Fruit fly (Drosophila melanogaster) whole organism, embryonic: ENCODE data around the gene CG12589.

Experiments
- CG10366 ChIP-seq: fragments of 200-800 bp; sonication (Bioruptor generic); IDR thresholded peaks from 2 replicates; pipeline ENCODE4 v1.3.6; 2022; ENCODE audit warnings: missing biosample characterization, missing genetic modification characterization
- CG12942 ChIP-seq: fragments of 200-800 bp; sonication (Bioruptor generic); optimal IDR thresholded peaks from 3 replicates; lab custom pipeline; 2016; ENCODE audit warnings: missing biosample characterization, missing genetic modification characterization
- CG13296 ChIP-seq: fragments of 200-800 bp; sonication (Bioruptor generic); optimal IDR thresholded peaks from 3 replicates; lab custom pipeline; 2018; ENCODE audit warnings: missing biosample characterization, mild to moderate bottlenecking, missing genetic modification characterization
- CG13624 ChIP-seq: fragments of 200-800 bp; sonication (Bioruptor generic); optimal IDR thresholded peaks from 2 replicates; lab custom pipeline; 2016; ENCODE audit warnings: missing biosample characterization, missing genetic modification characterization
- CG17568 ChIP-seq: fragments of 200-800 bp; sonication (Bioruptor generic); optimal IDR thresholded peaks from 2 replicates; lab custom pipeline; 2018; ENCODE audit warnings: missing biosample characterization, mild to moderate bottlenecking, missing genetic modification characterization, moderate library complexity
- CG17802 ChIP-seq: fragments of 200-800 bp; sonication (Bioruptor generic); optimal IDR thresholded peaks from 2 replicates; lab custom pipeline; 2018; ENCODE audit warnings: missing biosample characterization, mild to moderate bottlenecking, missing genetic modification characterization, moderate library complexity
- CG17829 ChIP-seq: fragments of 200-800 bp; optimal IDR thresholded peaks from 2 replicates; lab custom pipeline; 2019; ENCODE audit warnings: missing biosample characterization, mild to moderate bottlenecking, missing genetic modification characterization, moderate library complexity
- CG17912 ChIP-seq: fragments of 200-800 bp; sonication (Bioruptor generic); optimal IDR thresholded peaks from 2 replicates; lab custom pipeline; 2018; ENCODE audit warnings: missing biosample characterization, mild to moderate bottlenecking, missing genetic modification characterization
- CG2116 ChIP-seq: fragments of 200-800 bp; sonication (Bioruptor generic); optimal IDR thresholded peaks from 3 replicates; lab custom pipeline; 2018; ENCODE audit warnings: missing biosample characterization, mild to moderate bottlenecking, missing genetic modification characterization
- CG30403 ChIP-seq: fragments of 200-800 bp; sonication (Bioruptor generic); optimal IDR thresholded peaks from 3 replicates; lab custom pipeline; 2016; ENCODE audit warnings: missing biosample characterization, missing genetic modification characterization
- CG33557 ChIP-seq: fragments of 200-800 bp; sonication (Bioruptor generic); optimal IDR thresholded peaks from 2 replicates; lab custom pipeline; 2019; ENCODE audit warnings: missing biosample characterization, mild to moderate bottlenecking, missing genetic modification characterization, moderate library complexity
- CG4328 ChIP-seq: fragments of 200-800 bp; sonication (Bioruptor generic); optimal IDR thresholded peaks from 3 replicates; lab custom pipeline; 2017; ENCODE audit warnings: missing biosample characterization, missing genetic modification reagents, missing genetic modification characterization
- CG6175 ChIP-seq: fragments of 200-800 bp; sonication (Bioruptor generic); IDR thresholded peaks from 3 replicates; pipeline ENCODE4 v1.3.6; 2022; ENCODE audit warnings: missing biosample characterization, missing genetic modification characterization
- CG7745 ChIP-seq: fragments of 200-800 bp; sonication (Bioruptor generic); optimal IDR thresholded peaks from 2 replicates; lab custom pipeline; 2018; ENCODE audit warnings: missing biosample characterization, mild to moderate bottlenecking, missing genetic modification characterization, moderate library complexity
- CG7839 ChIP-seq: fragments of 200-800 bp; sonication (Bioruptor generic); optimal IDR thresholded peaks from 3 replicates; lab custom pipeline; 2018; ENCODE audit warnings: missing biosample characterization, mild to moderate bottlenecking, missing genetic modification characterization, moderate library complexity
- CG9437 ChIP-seq: fragments of 200-800 bp; sonication (Bioruptor generic); optimal IDR thresholded peaks from 2 replicates; lab custom pipeline; 2018; ENCODE audit warnings: missing biosample characterization, mild to moderate bottlenecking, missing genetic modification characterization
- D19A ChIP-seq: fragments of 200-800 bp; optimal IDR thresholded peaks from 3 replicates; lab custom pipeline; 2019; ENCODE audit warnings: missing biosample characterization, mild to moderate bottlenecking, missing genetic modification characterization, moderate library complexity
- D19B ChIP-seq: fragments of 200-800 bp; sonication (Bioruptor generic); optimal IDR thresholded peaks from 2 replicates; lab custom pipeline; 2017; ENCODE audit warnings: missing biosample characterization, mild to moderate bottlenecking, missing genetic modification characterization
- Deaf1 ChIP-seq: fragments of 200-800 bp; optimal IDR thresholded peaks from 3 replicates; lab custom pipeline; 2019; ENCODE audit warnings: missing biosample characterization, mild to moderate bottlenecking, missing genetic modification characterization, moderate library complexity
- Eip74EF ChIP-seq, 2 experiments: fragments of 200-800 bp in 1 of 2; fragments of >200 bp in 1 of 2; sonication (Bioruptor generic) in 1 of 2; optimal IDR thresholded peaks; 2 replicates each; lab custom pipeline; 2017 to 2019; ENCODE audit warnings: missing biosample characterization in 2 of 2, missing genetic modification characterization in 2 of 2, mild to moderate bottlenecking in 1 of 2, moderate library complexity in 1 of 2
- Fer2 ChIP-seq: fragments of 200-800 bp; sonication (Bioruptor generic); optimal IDR thresholded peaks from 2 replicates; lab custom pipeline; 2018; ENCODE audit warnings: missing biosample characterization, mild to moderate bottlenecking, missing genetic modification characterization, moderate library complexity
- Fer3 ChIP-seq: fragments of 200-800 bp; sonication (Bioruptor generic); optimal IDR thresholded peaks from 2 replicates; lab custom pipeline; 2018; ENCODE audit warnings: missing biosample characterization, mild to moderate bottlenecking, missing genetic modification characterization, moderate library complexity
- H2.0 ChIP-seq: fragments of 200-800 bp; sonication (Bioruptor generic); IDR thresholded peaks from 2 replicates; pipeline ENCODE4 v1.3.6; 2022; ENCODE audit warnings: missing biosample characterization, missing genetic modification characterization
- Hand ChIP-seq: fragments of 200-800 bp; sonication (Bioruptor generic); optimal IDR thresholded peaks from 2 replicates; lab custom pipeline; 2017; ENCODE audit warnings: mild to moderate bottlenecking, missing biosample characterization, missing genetic modification reagents, missing genetic modification characterization
- Hey ChIP-seq: fragments of 200-800 bp; sonication (Bioruptor generic); optimal IDR thresholded peaks from 3 replicates; lab custom pipeline; 2018; ENCODE audit warnings: missing biosample characterization, mild to moderate bottlenecking, missing genetic modification characterization
- Hmr ChIP-seq: fragments of 200-800 bp; sonication (Bioruptor generic); optimal IDR thresholded peaks from 3 replicates; lab custom pipeline; 2017; ENCODE audit warnings: mild to moderate bottlenecking, missing biosample characterization, missing genetic modification reagents, missing genetic modification characterization
- Hr3 ChIP-seq: fragments of 200-800 bp; sonication (Bioruptor generic); optimal IDR thresholded peaks from 3 replicates; lab custom pipeline; 2016; ENCODE audit warnings: missing biosample characterization, missing genetic modification characterization
- Hr51 ChIP-seq, 2 experiments: fragments of 200-800 bp; sonication (Bioruptor generic); optimal IDR thresholded peaks; 2 replicates in 1 of 2; 3 replicates in 1 of 2; lab custom pipeline; 2016 to 2018; ENCODE audit warnings: missing biosample characterization in 2 of 2, missing genetic modification characterization in 2 of 2, mild to moderate bottlenecking in 1 of 2, moderate library complexity in 1 of 2
- NFAT ChIP-seq: fragments of 200-800 bp; sonication (Bioruptor generic); IDR thresholded peaks from 2 replicates; pipeline ENCODE4 v1.3.6; 2022; ENCODE audit warnings: missing biosample characterization, missing genetic modification characterization
- ara ChIP-seq: fragments of 200-800 bp; sonication (Bioruptor generic); IDR thresholded peaks from 2 replicates; pipeline ENCODE4 v1.3.6; 2022; ENCODE audit warnings: missing biosample characterization, missing genetic modification characterization
- chinmo ChIP-seq: fragments of 200-800 bp; sonication (Bioruptor generic); IDR thresholded peaks from 4 replicates; pipeline ENCODE4 v1.3.6; 2022; ENCODE audit warnings: missing biosample characterization, missing genetic modification characterization; ENCODE audit not compliant: partially characterized antibody
- chn ChIP-seq: fragments of 200-800 bp; sonication (Bioruptor generic); optimal IDR thresholded peaks from 2 replicates; lab custom pipeline; 2016; ENCODE audit warnings: missing biosample characterization, missing genetic modification characterization
- ems ChIP-seq: fragments of 200-800 bp; sonication (Bioruptor generic); optimal IDR thresholded peaks from 3 replicates; lab custom pipeline; 2016; ENCODE audit warnings: missing biosample characterization, missing genetic modification characterization
- grn ChIP-seq: fragments of 200-800 bp; sonication (Bioruptor generic); optimal IDR thresholded peaks from 3 replicates; lab custom pipeline; 2017; ENCODE audit warnings: missing biosample characterization, missing genetic modification characterization
- lbe ChIP-seq: fragments of 200-800 bp; sonication (Bioruptor generic); optimal IDR thresholded peaks from 2 replicates; lab custom pipeline; 2016; ENCODE audit warnings: missing biosample characterization, mild to moderate bottlenecking, missing genetic modification characterization
- nau ChIP-seq: fragments of 200-800 bp; sonication (Bioruptor generic); optimal IDR thresholded peaks from 3 replicates; lab custom pipeline; 2017; ENCODE audit warnings: missing biosample characterization, mild to moderate bottlenecking, missing genetic modification characterization, missing genetic modification reagents
- org-1 ChIP-seq: fragments of 200-800 bp; sonication (Bioruptor generic); optimal IDR thresholded peaks from 2 replicates; lab custom pipeline; 2017; ENCODE audit warnings: missing biosample characterization, missing genetic modification characterization
- pros ChIP-seq: fragments of 200-800 bp; sonication (Bioruptor generic); optimal IDR thresholded peaks from 3 replicates; lab custom pipeline; 2019; ENCODE audit warnings: missing biosample characterization, mild to moderate bottlenecking, missing genetic modification characterization, moderate library complexity
- repo ChIP-seq: fragments of 200-800 bp; sonication (Bioruptor generic); optimal IDR thresholded peaks from 2 replicates; lab custom pipeline; 2016; ENCODE audit warnings: missing biosample characterization, missing genetic modification characterization
- salm ChIP-seq: fragments of 200-800 bp; sonication (Bioruptor generic); optimal IDR thresholded peaks from 2 replicates; lab custom pipeline; 2018; ENCODE audit warnings: missing biosample characterization, mild to moderate bottlenecking, missing genetic modification characterization
- shn ChIP-seq: fragments of 200-800 bp; sonication (Bioruptor generic); optimal IDR thresholded peaks from 3 replicates; lab custom pipeline; 2016; ENCODE audit warnings: missing biosample characterization, missing genetic modification characterization
- slp2 ChIP-seq: fragments of 200-800 bp; sonication (Bioruptor generic); optimal IDR thresholded peaks from 2 replicates; lab custom pipeline; 2016; ENCODE audit warnings: missing biosample characterization, missing genetic modification characterization
- sr ChIP-seq: fragments of 200-800 bp; sonication (Bioruptor generic); IDR thresholded peaks from 3 replicates; pipeline ENCODE4 v1.3.6; 2022; ENCODE audit warnings: missing biosample characterization, missing genetic modification characterization
- trem ChIP-seq: fragments of 200-800 bp; optimal IDR thresholded peaks from 3 replicates; lab custom pipeline; 2019; ENCODE audit warnings: missing biosample characterization, mild to moderate bottlenecking, missing genetic modification characterization, moderate library complexity
- unpg ChIP-seq: fragments of 200-800 bp; sonication (Bioruptor generic); optimal IDR thresholded peaks from 3 replicates; lab custom pipeline; 2018; ENCODE audit warnings: missing biosample characterization, mild to moderate bottlenecking, missing genetic modification characterization, moderate library complexity
- usp ChIP-seq: fragments of >200 bp; optimal IDR thresholded peaks from 2 replicates; lab custom pipeline; 2017; ENCODE audit warnings: missing biosample characterization, missing genetic modification characterization
- vnd ChIP-seq: fragments of 200-800 bp; sonication (Bioruptor generic); IDR thresholded peaks from 3 replicates; pipeline ENCODE4 v1.3.6; 2022; ENCODE audit warnings: missing biosample characterization, missing genetic modification characterization; ENCODE audit not compliant: partially characterized antibody
- zf30C ChIP-seq: fragments of 200-800 bp; sonication (Bioruptor generic); optimal IDR thresholded peaks from 3 replicates; lab custom pipeline; 2018; ENCODE audit warnings: missing biosample characterization, mild to moderate bottlenecking, missing genetic modification characterization
- zfh1 ChIP-seq: fragments of 200-800 bp; sonication (Bioruptor generic); IDR thresholded peaks from 3 replicates; pipeline ENCODE4 v1.3.6; 2022; ENCODE audit warnings: missing biosample characterization, missing genetic modification characterization

Gene CG12589

dm6 chr3R:5100323-5101055 is 38.3 kb downstream of the CG12589 start (continued):
- no peak for TF ChIP-seq Hand (GFP tag; lab: Kevin White, UChicago)
- TF ChIP-seq CG30403 (GFP tag; lab: Kevin White, UChicago) = peak; percentile 15
- TF ChIP-seq H2.0 (GFP tag; lab: Robert Waterston, UW) = no peak
- TF ChIP-seq D19B (GFP tag; lab: Kevin White, UChicago) = no peak
- TF ChIP-seq sr (GFP tag; lab: Robert Waterston, UW) = no peak
- TF ChIP-seq Hmr (GFP tag; lab: Kevin White, UChicago) = peak; percentile 30
- no peak for TF ChIP-seq grn
- no peak for TF ChIP-seq slp2
- TF ChIP-seq zfh1 (GFP tag; lab: Robert Waterston, UW) = 0 out of 3 replicates have a peak, but pooled peaks have one; percentile 30
- no peak for TF ChIP-seq shn (GFP tag; lab: Kevin White, UChicago)
- TF ChIP-seq CG13624 (GFP tag; lab: Kevin White, UChicago) = no peak
- no peak for TF ChIP-seq CG6175
- peak; percentile 71 for TF ChIP-seq lbe
- no peak for TF ChIP-seq Hey (tag; lab: Kevin White, UChicago)
- TF ChIP-seq CG7745 (tag; lab: Kevin White, UChicago) = no peak
- peak; percentile 21 for TF ChIP-seq D19A (tag; lab: Kevin White, UChicago)
- no peak for TF ChIP-seq chinmo
- TF ChIP-seq CG13296 (GFP tag; lab: Kevin White, UChicago) = no peak
- no peak for TF ChIP-seq CG17568 (GFP tag; lab: Kevin White, UChicago)
- no peak for TF ChIP-seq salm
- TF ChIP-seq CG2116 (GFP tag; lab: Kevin White, UChicago) = no peak
- no peak for TF ChIP-seq CG33557 (GFP tag; lab: Kevin White, UChicago)
- no peak for TF ChIP-seq chn
- TF ChIP-seq Fer2 (tag; lab: Kevin White, UChicago) = no peak
- peak; percentile 23 for TF ChIP-seq Deaf1 (tag; lab: Kevin White, UChicago)
- TF ChIP-seq trem (tag; lab: Kevin White, UChicago) = peak; percentile 0
- no peak for TF ChIP-seq NFAT (GFP tag; lab: Robert Waterston, UW)
- TF ChIP-seq org-1 (GFP tag; lab: Kevin White, UChicago) = no peak
- no peak for TF ChIP-seq CG17802 (tag; lab: Kevin White, UChicago)
- TF ChIP-seq CG17829 = peak; percentile 9
- TF ChIP-seq repo (GFP tag; lab: Kevin White, UChicago) = no peak
- peak in 1 of 2 experiments; percentile 42 for TF ChIP-seq Hr51 (GFP tag; optimal IDR thresholded peaks at IDR 0.05; lab: Kevin White, UChicago)
- no peak for TF ChIP-seq vnd
- peak; percentile 49 for TF ChIP-seq CG7839 (tag; lab: Kevin White, UChicago)
- TF ChIP-seq CG4328 (GFP tag; lab: Kevin White, UChicago) = no peak
- no peak for TF ChIP-seq Hr3 (GFP tag; lab: Kevin White, UChicago)
- no peak for TF ChIP-seq Fer3
- no peak for TF ChIP-seq ems (GFP tag; lab: Kevin White, UChicago)
- no peak for TF ChIP-seq CG17912
- no peak for TF ChIP-seq nau (GFP tag; lab: Kevin White, UChicago)
- peak; percentile 16 for TF ChIP-seq CG9437
- TF ChIP-seq zf30C (GFP tag; lab: Kevin White, UChicago) = no peak
- no peak for TF ChIP-seq usp (GFP tag; lab: Kevin White, UChicago)
- TF ChIP-seq unpg (GFP tag; lab: Kevin White, UChicago) = peak; percentile 19
- TF ChIP-seq CG10366 (GFP tag; lab: Robert Waterston, UW) = no peak
- TF ChIP-seq ara (GFP tag; lab: Robert Waterston, UW) = peak; percentile 25; the same call in 1 of the 2 replicates
- no peak for TF ChIP-seq pros (GFP tag; lab: Kevin White, UChicago)
- TF ChIP-seq CG12942 (GFP tag; lab: Kevin White, UChicago) = no peak
- no peak for TF ChIP-seq Eip74EF (GFP tag; optimal IDR thresholded peaks at IDR 0.05; lab: Kevin White, UChicago)
